Worm (Caenorhabditis elegans) whole organism, L4 larva: Measurements from ENCODE around the gene ver-1.

Source experiments
- F37D6.2 ChIP-seq: sonication (generic microtip); optimal IDR thresholded peaks from 2 replicates; lab custom pipeline; 2016; ENCODE audit warnings: mild to moderate bottlenecking, missing genetic modification characterization, missing compliant biosample characterization
- daf-16 ChIP-seq, 3 experiments: sonication (generic microtip); optimal IDR thresholded peaks; 2 replicates each; lab custom pipeline; 2016 to 2017; ENCODE audit warnings: missing genetic modification characterization in 3 of 3, missing genetic modification reagents in 3 of 3, mild to moderate bottlenecking in 2 of 3, missing compliant biosample characterization in 2 of 3, missing biosample characterization in 1 of 3, moderate library complexity in 1 of 3
- mdl-1 ChIP-seq, 2 experiments: fragments of 150-350 bp in 1 of 2; sonication (generic microtip) in 1 of 2; optimal IDR thresholded peaks; 2 replicates each; lab custom pipeline; 2014 to 2017; ENCODE audit warnings: missing biosample characterization in 2 of 2, missing genetic modification characterization in 2 of 2
- vab-7 ChIP-seq: fragments of 200-800 bp; sonication (Bioruptor generic); IDR thresholded peaks from 2 replicates; pipeline ENCODE4 v1.3.6; 2022; ENCODE audit warnings: missing genetic modification reagents, missing genetic modification characterization, missing compliant biosample characterization

- TF ChIP-seq daf-16 (GFP tag; optimal IDR thresholded peaks at IDR 0.05; lab: Kevin White, UChicago) = no peak
- TF ChIP-seq daf-16 (tag; optimal IDR thresholded peaks at IDR 0.05; lab: Kevin White, UChicago) = no peak
- no peak for TF ChIP-seq mdl-1 (tag; optimal IDR thresholded peaks at IDR 0.05; lab: Kevin White, UChicago)
- TF ChIP-seq vab-7 (GFP tag; lab: Robert Waterston, UW) = no peak
- TF ChIP-seq F37D6.2 (tag; lab: Kevin White, UChicago) = no peak
Measured at ce11 chrIII:208793-209694, 52.4 kb downstream of the ver-1 start.
